Fruit fly (Drosophila melanogaster) whole organism, embryonic: ENCODE results near the gene spd-2.

Experiments
- Bdp1 ChIP-seq: fragments of 200-800 bp; sonication (Bioruptor generic); optimal IDR thresholded peaks from 3 replicates; lab custom pipeline; 2016; ENCODE audit warnings: missing biosample characterization, missing genetic modification characterization
- Bgb ChIP-seq: fragments of 200-800 bp; sonication (Bioruptor generic); IDR thresholded peaks from 2 replicates; pipeline ENCODE4 v1.3.6; 2022; ENCODE audit warnings: missing biosample characterization, missing genetic modification characterization; ENCODE audit not compliant: partially characterized antibody
- Blimp-1 ChIP-seq: fragments of 200-800 bp; sonication (Bioruptor generic); optimal IDR thresholded peaks from 3 replicates; lab custom pipeline; 2018; ENCODE audit warnings: missing biosample characterization, missing genetic modification characterization, mild to moderate bottlenecking, moderate library complexity, missing genetic modification reagents
- CG10147 ChIP-seq: fragments of 200-800 bp; sonication (Bioruptor generic); optimal IDR thresholded peaks from 2 replicates; lab custom pipeline; 2019; ENCODE audit warnings: missing biosample characterization, mild to moderate bottlenecking, missing genetic modification characterization, moderate library complexity
- CG12104 ChIP-seq: fragments of 200-800 bp; sonication (Bioruptor generic); optimal IDR thresholded peaks from 3 replicates; lab custom pipeline; 2016; ENCODE audit warnings: missing biosample characterization, missing genetic modification characterization
- CG14050 ChIP-seq: fragments of 200-800 bp; sonication (Bioruptor generic); IDR thresholded peaks from 3 replicates; pipeline ENCODE4 v1.3.6; 2022; ENCODE audit warnings: missing biosample characterization, missing genetic modification characterization
- CG15269 ChIP-seq: fragments of 200-800 bp; sonication (Bioruptor generic); optimal IDR thresholded peaks from 2 replicates; lab custom pipeline; 2018; ENCODE audit warnings: missing biosample characterization, mild to moderate bottlenecking, missing genetic modification characterization, moderate library complexity
- CG17359 ChIP-seq: fragments of 200-800 bp; sonication (Bioruptor generic); optimal IDR thresholded peaks from 3 replicates; lab custom pipeline; 2018; ENCODE audit warnings: missing biosample characterization, mild to moderate bottlenecking, missing genetic modification characterization, moderate library complexity
- CG17361 ChIP-seq: fragments of 200-800 bp; sonication (Bioruptor generic); IDR thresholded peaks from 3 replicates; pipeline ENCODE4 v1.3.6; 2022; ENCODE audit warnings: missing biosample characterization, missing genetic modification characterization
- CG2712 ChIP-seq: fragments of 200-800 bp; optimal IDR thresholded peaks from 3 replicates; lab custom pipeline; 2019; ENCODE audit warnings: missing biosample characterization, mild to moderate bottlenecking, missing genetic modification characterization, moderate library complexity
- CG2889 ChIP-seq: fragments of 200-800 bp; sonication (Bioruptor generic); IDR thresholded peaks from 3 replicates; pipeline ENCODE4 v1.3.6; 2022; ENCODE audit warnings: missing biosample characterization, missing genetic modification characterization
- CG30020 ChIP-seq: fragments of 200-800 bp; optimal IDR thresholded peaks from 2 replicates; lab custom pipeline; 2019; ENCODE audit warnings: missing biosample characterization, mild to moderate bottlenecking, missing genetic modification characterization, moderate library complexity
- CG30431 ChIP-seq: fragments of 200-800 bp; sonication (Bioruptor generic); optimal IDR thresholded peaks from 2 replicates; lab custom pipeline; 2017; ENCODE audit warnings: missing biosample characterization, missing genetic modification characterization
- CG4328 ChIP-seq: fragments of 200-800 bp; sonication (Bioruptor generic); optimal IDR thresholded peaks from 3 replicates; lab custom pipeline; 2017; ENCODE audit warnings: missing biosample characterization, missing genetic modification reagents, missing genetic modification characterization
- CG5180 ChIP-seq: fragments of 200-800 bp; sonication (Bioruptor generic); optimal IDR thresholded peaks from 3 replicates; lab custom pipeline; 2017; ENCODE audit warnings: missing biosample characterization, missing genetic modification characterization, mild to moderate bottlenecking, moderate library complexity, missing genetic modification reagents
- CG7745 ChIP-seq: fragments of 200-800 bp; sonication (Bioruptor generic); optimal IDR thresholded peaks from 2 replicates; lab custom pipeline; 2018; ENCODE audit warnings: missing biosample characterization, mild to moderate bottlenecking, missing genetic modification characterization, moderate library complexity
- CG8281 ChIP-seq: fragments of 200-800 bp; sonication (Bioruptor generic); optimal IDR thresholded peaks from 2 replicates; lab custom pipeline; 2018; ENCODE audit warnings: missing biosample characterization, mild to moderate bottlenecking, missing genetic modification characterization, moderate library complexity
- Dad ChIP-seq: fragments of 200-800 bp; sonication (Bioruptor generic); optimal IDR thresholded peaks from 3 replicates; lab custom pipeline; 2016; ENCODE audit warnings: missing biosample characterization, missing genetic modification characterization
- Ets65A ChIP-seq: fragments of 200-800 bp; sonication (Bioruptor generic); peaks from one replicate; lab custom pipeline; 2016; ENCODE audit warnings: missing biosample characterization, missing genetic modification characterization
- Lim3 ChIP-seq: fragments of 200-800 bp; sonication (Bioruptor generic); IDR thresholded peaks from 2 replicates; pipeline ENCODE4 v1.3.6; 2022; ENCODE audit warnings: missing biosample characterization, missing genetic modification characterization
- Lpt ChIP-seq: fragments of >200 bp; optimal IDR thresholded peaks from 2 replicates; lab custom pipeline; 2018; ENCODE audit warnings: missing biosample characterization, missing genetic modification characterization
- Scr ChIP-seq: fragments of 200-800 bp; sonication (Bioruptor generic); IDR thresholded peaks from 2 replicates; pipeline ENCODE4 v1.3.6; 2022; ENCODE audit warnings: missing biosample characterization, missing genetic modification characterization; ENCODE audit not compliant: partially characterized antibody
- ato ChIP-seq: fragments of 200-800 bp; sonication (Bioruptor generic); IDR thresholded peaks from 2 replicates; pipeline ENCODE4 v1.3.6; 2022; ENCODE audit warnings: missing biosample characterization, missing genetic modification characterization; ENCODE audit not compliant: partially characterized antibody
- cg ChIP-seq: fragments of 200-800 bp; sonication (Bioruptor generic); optimal IDR thresholded peaks from 3 replicates; lab custom pipeline; 2019; ENCODE audit warnings: missing biosample characterization, mild to moderate bottlenecking, missing genetic modification characterization, moderate library complexity
- crol ChIP-seq: fragments of 200-800 bp; sonication (Bioruptor generic); IDR thresholded peaks from 2 replicates; pipeline ENCODE4 v1.3.6; 2022; ENCODE audit warnings: missing biosample characterization, missing genetic modification characterization
- esg ChIP-seq: fragments of 200-800 bp; sonication (Bioruptor generic); conservative IDR thresholded peaks from 2 replicates; pipeline ENCODE4 v1.3.6; 2022; ENCODE audit warnings: missing biosample characterization, missing genetic modification characterization
- fru ChIP-seq: fragments of >200 bp; optimal IDR thresholded peaks from 2 replicates; lab custom pipeline; 2017
- inv ChIP-seq: fragments of 200-800 bp; sonication (Bioruptor generic); IDR thresholded peaks from 2 replicates; pipeline ENCODE4 v1.3.6; 2022; ENCODE audit warnings: missing biosample characterization, missing genetic modification characterization; ENCODE audit not compliant: partially characterized antibody
- jumu ChIP-seq: fragments of 200-800 bp; sonication (Bioruptor generic); optimal IDR thresholded peaks from 3 replicates; lab custom pipeline; 2016; ENCODE audit warnings: missing biosample characterization, missing genetic modification characterization
- kni ChIP-seq: fragments of 200-800 bp; sonication (Bioruptor generic); optimal IDR thresholded peaks from 3 replicates; lab custom pipeline; 2017; ENCODE audit warnings: mild to moderate bottlenecking, missing biosample characterization, missing genetic modification reagents, missing genetic modification characterization
- lab ChIP-seq: fragments of 200-800 bp; sonication (Bioruptor generic); optimal IDR thresholded peaks from 3 replicates; lab custom pipeline; 2017; ENCODE audit warnings: missing biosample characterization, missing genetic modification characterization, mild to moderate bottlenecking, moderate library complexity, missing genetic modification reagents
- maf-S ChIP-seq: fragments of 200-800 bp; sonication (Bioruptor generic); optimal IDR thresholded peaks from 2 replicates; lab custom pipeline; 2016; ENCODE audit warnings: missing biosample characterization, missing genetic modification characterization
- mam ChIP-seq: fragments of 200-800 bp; sonication (Bioruptor generic); optimal IDR thresholded peaks from 3 replicates; lab custom pipeline; 2016; ENCODE audit warnings: missing biosample characterization, missing genetic modification characterization
- oc ChIP-seq: fragments of 200-800 bp; sonication (Bioruptor generic); optimal IDR thresholded peaks from 2 replicates; lab custom pipeline; 2018; ENCODE audit warnings: missing biosample characterization, mild to moderate bottlenecking, missing genetic modification characterization, moderate library complexity
- onecut ChIP-seq: fragments of 200-800 bp; sonication (Bioruptor generic); IDR thresholded peaks from 2 replicates; pipeline ENCODE4 v1.3.6; 2022; ENCODE audit warnings: missing biosample characterization, missing genetic modification characterization
- pho ChIP-seq: fragments of 200-800 bp; sonication (Bioruptor generic); optimal IDR thresholded peaks from 2 replicates; lab custom pipeline; 2016; ENCODE audit warnings: missing biosample characterization, missing genetic modification characterization
- pzg ChIP-seq: fragments of 200-800 bp; sonication (Bioruptor generic); optimal IDR thresholded peaks from 3 replicates; lab custom pipeline; 2018; ENCODE audit warnings: missing biosample characterization, mild to moderate bottlenecking, missing genetic modification characterization, moderate library complexity
- run ChIP-seq: fragments of 200-800 bp; sonication (Bioruptor generic); optimal IDR thresholded peaks from 3 replicates; lab custom pipeline; 2018; ENCODE audit warnings: missing biosample characterization, mild to moderate bottlenecking, missing genetic modification characterization
- sc ChIP-seq, 3 experiments: fragments of >200 bp in 2 of 3; fragments of 200-800 bp in 1 of 3; sonication (Bioruptor generic) in 1 of 3; optimal IDR thresholded peaks; 2 replicates in 2 of 3; 3 replicates in 1 of 3; lab custom pipeline; 2017; ENCODE audit warnings: mild to moderate bottlenecking in 1 of 3, missing biosample characterization in 1 of 3, missing genetic modification characterization in 1 of 3, missing genetic modification reagents in 1 of 3
- tio ChIP-seq: fragments of 200-800 bp; sonication (Bioruptor generic); optimal IDR thresholded peaks from 2 replicates; lab custom pipeline; 2017; ENCODE audit warnings: missing biosample characterization, missing genetic modification characterization, inconsistent platforms
- trem ChIP-seq: fragments of 200-800 bp; optimal IDR thresholded peaks from 3 replicates; lab custom pipeline; 2019; ENCODE audit warnings: missing biosample characterization, mild to moderate bottlenecking, missing genetic modification characterization, moderate library complexity
- unpg ChIP-seq: fragments of 200-800 bp; sonication (Bioruptor generic); optimal IDR thresholded peaks from 3 replicates; lab custom pipeline; 2018; ENCODE audit warnings: missing biosample characterization, mild to moderate bottlenecking, missing genetic modification characterization, moderate library complexity
- usp ChIP-seq: fragments of >200 bp; optimal IDR thresholded peaks from 2 replicates; lab custom pipeline; 2017; ENCODE audit warnings: missing biosample characterization, missing genetic modification characterization
- vnd ChIP-seq: fragments of 200-800 bp; sonication (Bioruptor generic); IDR thresholded peaks from 3 replicates; pipeline ENCODE4 v1.3.6; 2022; ENCODE audit warnings: missing biosample characterization, missing genetic modification characterization; ENCODE audit not compliant: partially characterized antibody

Gene spd-2

dm6 chr3L:16563361-16563760, 31.5 kb downstream of the spd-2 start (continued):
- no peak for TF ChIP-seq CG10147 (GFP tag; lab: Kevin White, UChicago)
- no peak for TF ChIP-seq Lpt (GFP tag; lab: Kevin White, UChicago)
- TF ChIP-seq CG30431 (GFP tag; lab: Kevin White, UChicago): no peak
- TF ChIP-seq, all 482 proteins: peak for 31

dm6 chr3L:16556523-16556922, 38.3 kb downstream of the spd-2 start, which contains the start of gene CG4229:
TSS of gene CG4229 (plus strand) at chr3L:16556823.
- TF ChIP-seq jumu (GFP tag; lab: Kevin White, UChicago) (no peak), pzg (no peak), CG2889 (no peak), run (tag; lab: Kevin White, UChicago) (no peak), lab (no peak), unpg (no peak), CG14050 (GFP tag; lab: Robert Waterston, UW) (no peak), CG17361 (GFP tag; lab: Robert Waterston, UW) (no peak), Bdp1 (GFP tag; lab: Kevin White, UChicago) (no peak), inv (GFP tag; lab: Robert Waterston, UW) (no peak), trem (tag; lab: Kevin White, UChicago) (no peak)

- TF ChIP-seq Blimp-1 (peak; percentile 93), oc (tag; lab: Kevin White, UChicago) (peak; percentile 0), cg (GFP tag; lab: Kevin White, UChicago) (no peak), Bgb (GFP tag; lab: Robert Waterston, UW) (no peak), mam (GFP tag; lab: Kevin White, UChicago) (no peak), ato (GFP tag; lab: Robert Waterston, UW) (no peak), fru (lab: Kevin White, UChicago) (no peak)
- TF ChIP-seq, all 482 proteins: peak for 2
These were observed 48.7 kb downstream of the spd-2 start for dm6 chr3L:16546159-16546558.

- TF ChIP-seq Lim3 (GFP tag; lab: Robert Waterston, UW) (no peak), CG5180 (GFP tag; lab: Kevin White, UChicago) (peak; percentile 96), maf-S (GFP tag; lab: Kevin White, UChicago) (no peak), esg (no peak)
- TF ChIP-seq, all 482 proteins: peak for 1
These were observed 49.3 kb downstream of the spd-2 start, which contains the start of gene CG13033 for dm6 chr3L:16545511-16545910. TSS of gene CG13033 (minus strand) at chr3L:16545628.

- TF ChIP-seq CG8281 (tag; lab: Kevin White, UChicago) (no peak), CG4328 (GFP tag; lab: Kevin White, UChicago) (no peak), onecut (GFP tag; lab: Robert Waterston, UW) (no peak), CG12104 (no peak), CG30020 (tag; lab: Kevin White, UChicago) (no peak), CG15269 (peak; percentile 24), pho (GFP tag; lab: Kevin White, UChicago) (no peak), CG2712 (no peak), tio (GFP tag; lab: Kevin White, UChicago) (peak; percentile 51), Ets65A (GFP tag; lab: Kevin White, UChicago) (peak; percentile 11), kni (GFP tag; lab: Kevin White, UChicago) (no peak), vnd (GFP tag; lab: Robert Waterston, UW) (no peak), Scr (GFP tag; lab: Robert Waterston, UW) (no peak), oc (tag; lab: Kevin White, UChicago) (peak; percentile 46), CG17359 (tag; lab: Kevin White, UChicago) (no peak), Dad (no peak), CG7745 (tag; lab: Kevin White, UChicago) (no peak), usp (GFP tag; lab: Kevin White, UChicago) (no peak), sc (optimal IDR thresholded peaks at IDR 0.05; lab: Kevin White, UChicago) (no peak), sc (GFP tag; optimal IDR thresholded peaks at IDR 0.05; lab: Kevin White, UChicago) (peak; percentile 22), crol (GFP tag; lab: Robert Waterston, UW) (no peak)
These were observed 50.6 kb downstream of the spd-2 start for dm6 chr3L:16544220-16544619.
